Worm (Caenorhabditis elegans) whole organism, young adult: Measurements from ENCODE around the gene clec-8.
"Not testable (repeated sequence)": the region's sequence is repeated elsewhere in the genome, so short reads cannot be mapped to it uniquely, and the experiment has no call there.

Experiments
- B0261.1 ChIP-seq: sonication (generic microtip); optimal IDR thresholded peaks from 2 replicates; lab custom pipeline; 2016; ENCODE audit warnings: mild to moderate bottlenecking, missing genetic modification characterization, moderate library complexity, missing compliant biosample characterization
- B0336.3 ChIP-seq: fragments of 200-800 bp; sonication (Bioruptor generic); IDR thresholded peaks from 2 replicates; pipeline ENCODE4 v1.3.6; 2022; ENCODE audit warnings: missing genetic modification characterization, missing compliant biosample characterization
- F10E7.11 ChIP-seq: sonication (generic microtip); optimal IDR thresholded peaks from 2 replicates; lab custom pipeline; 2017; ENCODE audit warnings: mild to moderate bottlenecking, missing genetic modification characterization, moderate library complexity, missing compliant biosample characterization
- F22D6.2 ChIP-seq: sonication (generic microtip); optimal IDR thresholded peaks from 2 replicates; lab custom pipeline; 2016; ENCODE audit warnings: mild to moderate bottlenecking, missing genetic modification characterization, missing compliant biosample characterization
- F37B4.10 ChIP-seq: fragments of 200-800 bp; sonication (Bioruptor generic); IDR thresholded peaks from 2 replicates; pipeline ENCODE4 v1.3.6; 2022; ENCODE audit warnings: missing genetic modification characterization, missing compliant biosample characterization
- F52B5.7 ChIP-seq: sonication (generic microtip); optimal IDR thresholded peaks from 2 replicates; lab custom pipeline; 2016; ENCODE audit warnings: mild to moderate bottlenecking, missing genetic modification characterization, missing compliant biosample characterization
- F57A8.1 ChIP-seq: fragments of 200-800 bp; sonication (Bioruptor generic); optimal IDR thresholded peaks from 2 replicates; lab custom pipeline; 2018; ENCODE audit warnings: mild to moderate bottlenecking, missing genetic modification characterization, moderate library complexity, missing compliant biosample characterization
- akir-1 ChIP-seq: fragments of 200-800 bp; sonication (Bioruptor generic); optimal IDR thresholded peaks from 2 replicates; lab custom pipeline; 2018; ENCODE audit warnings: mild to moderate bottlenecking, missing genetic modification characterization, moderate library complexity, missing compliant biosample characterization
- ama-1 ChIP-seq, 3 experiments: fragments of 150-350 bp in 1 of 3; sonication (generic microtip) in 2 of 3; optimal IDR thresholded peaks; 2 replicates each; lab custom pipeline; 2014 to 2018; ENCODE audit warnings: missing biosample characterization in 2 of 3, missing genetic modification characterization in 2 of 3, missing genetic modification reagents in 2 of 3
- cebp-1 ChIP-seq, 2 experiments: fragments of 200-800 bp in 1 of 2; sonication (Bioruptor generic) in 1 of 2; sonication (generic microtip) in 1 of 2; IDR thresholded peaks in 1 of 2; optimal IDR thresholded peaks in 1 of 2; 2 replicates each; pipeline versions ENCODE4 v1.3.6 to Lab custom; 2017 to 2022; ENCODE audit warnings: missing compliant biosample characterization in 2 of 2, missing genetic modification characterization in 2 of 2, mild to moderate bottlenecking in 1 of 2, missing genetic modification reagents in 1 of 2, moderate library complexity in 1 of 2
- chd-7 ChIP-seq: sonication (generic microtip); optimal IDR thresholded peaks from 2 replicates; lab custom pipeline; 2016; ENCODE audit warnings: mild to moderate bottlenecking, missing genetic modification characterization, moderate library complexity, missing compliant biosample characterization
- efl-1 ChIP-seq: fragments of 150-350 bp; optimal IDR thresholded peaks from 2 replicates; lab custom pipeline; 2014; ENCODE audit warnings: missing biosample characterization, missing genetic modification reagents, missing genetic modification characterization
- him-1 ChIP-seq: sonication (generic microtip); optimal IDR thresholded peaks from 2 replicates; lab custom pipeline; 2016; ENCODE audit warnings: missing genotype, missing genetic modification reagents, missing genetic modification characterization, missing compliant biosample characterization
- let-526 ChIP-seq: fragments of 200-800 bp; sonication (Bioruptor generic); IDR thresholded peaks from 2 replicates; pipeline ENCODE4 v1.3.6; 2022; ENCODE audit warnings: missing genetic modification reagents, missing genetic modification characterization, missing compliant biosample characterization
- lin-35 ChIP-seq, 3 experiments: fragments of 150-350 bp in 2 of 3; sonication (generic microtip) in 1 of 3; optimal IDR thresholded peaks; 2 replicates each; lab custom pipeline; 2014 to 2018; ENCODE audit warnings: missing biosample characterization in 3 of 3, missing genetic modification characterization in 3 of 3, missing genetic modification reagents in 3 of 3
- lir-1 ChIP-seq: fragments of 200-800 bp; sonication (Bioruptor generic); conservative IDR thresholded peaks from 2 replicates; pipeline ENCODE4 v1.3.6; 2022; ENCODE audit warnings: missing genetic modification reagents, missing genetic modification characterization, missing compliant biosample characterization
- lsy-27 ChIP-seq: sonication (generic microtip); optimal IDR thresholded peaks from 2 replicates; lab custom pipeline; 2017; ENCODE audit warnings: missing genetic modification characterization, mild to moderate bottlenecking, missing compliant biosample characterization, antibody characterized with exemption, missing genotype, borderline replicate concordance; ENCODE audit not compliant: insufficient read depth
- mel-28 ChIP-seq: sonication (generic microtip); optimal IDR thresholded peaks from 2 replicates; lab custom pipeline; 2016; ENCODE audit warnings: borderline replicate concordance, mild to moderate bottlenecking, missing genetic modification characterization, missing compliant biosample characterization
- mxl-1 ChIP-seq: sonication (generic microtip); optimal IDR thresholded peaks from 2 replicates; lab custom pipeline; 2016; ENCODE audit warnings: missing genetic modification characterization, missing compliant biosample characterization
- nhr-27 ChIP-seq: fragments of 200-800 bp; sonication (Bioruptor generic); optimal IDR thresholded peaks from 2 replicates; lab custom pipeline; 2018; ENCODE audit warnings: mild to moderate bottlenecking, missing genetic modification characterization, moderate library complexity, missing compliant biosample characterization
- repo-1 ChIP-seq: sonication (generic microtip); optimal IDR thresholded peaks from 2 replicates; lab custom pipeline; 2017; ENCODE audit warnings: mild to moderate bottlenecking, missing genetic modification characterization, missing compliant biosample characterization
- snpc-1.1 ChIP-seq: sonication (generic microtip); optimal IDR thresholded peaks from 2 replicates; lab custom pipeline; 2017; ENCODE audit warnings: missing genetic modification characterization, mild to moderate bottlenecking, missing compliant biosample characterization, antibody characterized with exemption, moderate library complexity, missing genotype, missing genetic modification reagents; ENCODE audit not compliant: insufficient read depth
- snpc-3.4 ChIP-seq: sonication (generic microtip); optimal IDR thresholded peaks from 2 replicates; lab custom pipeline; 2017; ENCODE audit warnings: missing genetic modification characterization, mild to moderate bottlenecking, missing compliant biosample characterization, antibody characterized with exemption, moderate library complexity, missing genotype, missing genetic modification reagents
- snpc-4 ChIP-seq, 5 experiments: fragments of 150-350 bp in 1 of 5; sonication (generic microtip) in 4 of 5; optimal IDR thresholded peaks; 2 replicates each; lab custom pipeline; 2014 to 2018; ENCODE audit warnings: missing genetic modification characterization in 5 of 5, missing biosample characterization in 3 of 5, antibody characterized with exemption in 2 of 5, mild to moderate bottlenecking in 2 of 5, missing compliant biosample characterization in 2 of 5, missing genotype in 2 of 5, moderate library complexity in 2 of 5, missing genetic modification reagents in 1 of 5
- somi-1 ChIP-seq: fragments of 200-800 bp; sonication (Bioruptor generic); optimal IDR thresholded peaks from 2 replicates; lab custom pipeline; 2018; ENCODE audit warnings: mild to moderate bottlenecking, missing genetic modification characterization, missing compliant biosample characterization
- sptf-2 ChIP-seq: fragments of 200-800 bp; sonication (Bioruptor generic); optimal IDR thresholded peaks from 2 replicates; lab custom pipeline; 2018; ENCODE audit warnings: mild to moderate bottlenecking, missing genetic modification characterization, missing compliant biosample characterization
- ztf-28 ChIP-seq: fragments of 200-800 bp; sonication (Bioruptor generic); IDR thresholded peaks from 2 replicates; pipeline ENCODE4 v1.3.6; 2022; ENCODE audit warnings: missing genetic modification reagents, missing genetic modification characterization, missing compliant biosample characterization

The clec-8 gene

ce11 chrII:12536203-12536602 lies 41.7 kb downstream of the clec-8 start, which contains the start of gene F49C5.3:
Gene F49C5.3 (plus strand): TSS chrII:12536503.
- not testable (repeated sequence) for TF ChIP-seq somi-1; F57A8.1 (GFP tag; lab: Kevin White, UChicago); lir-1 (GFP tag; lab: Robert Waterston, UW)

ce11 chrII:12535297-12535803 lies 42.5 kb downstream of the clec-8 start, which contains the start of gene nimk-1:
Gene nimk-1 (plus strand): TSS chrII:12535753.
- TF ChIP-seq sptf-2 (GFP tag; lab: Kevin White, UChicago) (no peak), let-526 (GFP tag; lab: Robert Waterston, UW) (no peak), lir-1 (GFP tag; lab: Robert Waterston, UW) (no peak), F37B4.10 (GFP tag; lab: Robert Waterston, UW) (no peak), lsy-27 (no peak), cebp-1 (GFP tag; IDR thresholded peaks at IDR 0.05; lab: Robert Waterston, UW) (no peak), cebp-1 (tag; optimal IDR thresholded peaks at IDR 0.05; lab: Kevin White, UChicago) (no peak), him-1 (no peak), chd-7 (tag; lab: Kevin White, UChicago) (no peak), nhr-27 (tag; lab: Kevin White, UChicago) (no peak), lin-35 (GFP tag; optimal IDR thresholded peaks at IDR 0.05; lab: Kevin White, UChicago) (no peak), repo-1 (no peak), snpc-3.4 (tag; lab: Kevin White, UChicago) (no peak), ama-1 (optimal IDR thresholded peaks at IDR 0.05; lab: Kevin White, UChicago) (no peak), ama-1 (GFP tag; optimal IDR thresholded peaks at IDR 0.05; lab: Kevin White, UChicago) (no peak), F52B5.7 (no peak), F22D6.2 (tag; lab: Kevin White, UChicago) (no peak), mel-28 (tag; lab: Kevin White, UChicago) (no peak), efl-1 (no peak)
- TF ChIP-seq, all 124 proteins: peak for 0

- no peak for TF ChIP-seq B0336.3 (GFP tag; lab: Robert Waterston, UW)
Observed at ce11 chrII:12530958-12531357, 46.9 kb downstream of the clec-8 start, which contains the start of gene srx-120. Gene srx-120 (plus strand): TSS chrII:12531258.

ce11 chrII:12527947-12528346 lies 49.9 kb downstream of the clec-8 start, which contains the start of gene srx-119:
Gene srx-119 (plus strand): TSS chrII:12528247.
- TF ChIP-seq akir-1 (GFP tag; lab: Kevin White, UChicago) (no peak), snpc-4 (GFP tag; optimal IDR thresholded peaks at IDR 0.05; lab: Kevin White, UChicago) (no peak), snpc-4 (tag; optimal IDR thresholded peaks at IDR 0.05; lab: Kevin White, UChicago) (no peak), F52B5.7 (no peak), F10E7.11 (tag; lab: Kevin White, UChicago) (no peak), chd-7 (tag; lab: Kevin White, UChicago) (no peak), ztf-28 (GFP tag; lab: Robert Waterston, UW) (no peak), efl-1 (no peak), B0261.1 (tag; lab: Kevin White, UChicago) (no peak), mxl-1 (no peak), snpc-1.1 (no peak)
